Worm (Caenorhabditis elegans) whole organism, early embryonic: Measurements from ENCODE around the gene cav-2.

Experiments
- B0310.2 ChIP-seq: sonication (generic microtip); optimal IDR thresholded peaks from 2 replicates; lab custom pipeline; 2016; ENCODE audit warnings: mild to moderate bottlenecking, missing genetic modification characterization, missing compliant biosample characterization
- F13C5.2 ChIP-seq: sonication (generic microtip); optimal IDR thresholded peaks from 2 replicates; lab custom pipeline; 2017; ENCODE audit warnings: mild to moderate bottlenecking, missing genetic modification characterization, inconsistent platforms, missing compliant biosample characterization
- aly-1 ChIP-seq: sonication (generic microtip); optimal IDR thresholded peaks from 2 replicates; lab custom pipeline; 2016; ENCODE audit warnings: missing genetic modification characterization, missing compliant biosample characterization
- ama-1 ChIP-seq: fragments of 150-350 bp; optimal IDR thresholded peaks from 2 replicates; lab custom pipeline; 2014
- ceh-13 ChIP-seq: fragments of 200-800 bp; sonication (Bioruptor generic); optimal IDR thresholded peaks from 2 replicates; lab custom pipeline; 2018; ENCODE audit warnings: mild to moderate bottlenecking, missing genetic modification characterization, missing compliant biosample characterization
- ceh-36 ChIP-seq: sonication (generic microtip); optimal IDR thresholded peaks from 2 replicates; lab custom pipeline; 2016; ENCODE audit warnings: missing genetic modification characterization, inconsistent platforms, missing compliant biosample characterization
- ets-7 ChIP-seq: sonication (generic microtip); optimal IDR thresholded peaks from 2 replicates; lab custom pipeline; 2016; ENCODE audit warnings: missing genotype, missing genetic modification characterization, missing compliant biosample characterization
- flt-1 ChIP-seq: fragments of 200-800 bp; sonication (Bioruptor generic); IDR thresholded peaks from 2 replicates; pipeline ENCODE4 v1.3.6; 2022; ENCODE audit warnings: missing genetic modification characterization, missing compliant biosample characterization
- hmbx-1 ChIP-seq: sonication (generic microtip); optimal IDR thresholded peaks from 2 replicates; lab custom pipeline; 2016; ENCODE audit warnings: mild to moderate bottlenecking, missing genetic modification characterization, missing compliant biosample characterization
- hmg-4 ChIP-seq: fragments of 200-800 bp; sonication (Bioruptor generic); optimal IDR thresholded peaks from 2 replicates; lab custom pipeline; 2018; ENCODE audit warnings: mild to moderate bottlenecking, missing genetic modification characterization, missing compliant biosample characterization
- hnd-1 ChIP-seq: sonication (generic microtip); optimal IDR thresholded peaks from 2 replicates; lab custom pipeline; 2016; ENCODE audit warnings: missing genetic modification characterization, missing compliant biosample characterization
- pes-1 ChIP-seq: fragments of 200-800 bp; sonication (Bioruptor generic); IDR thresholded peaks from 2 replicates; pipeline ENCODE4 v1.3.6; 2022; ENCODE audit warnings: missing genetic modification reagents, missing genetic modification characterization, missing compliant biosample characterization
- scrt-1 ChIP-seq: fragments of 200-800 bp; sonication (Bioruptor generic); IDR thresholded peaks from 2 replicates; pipeline ENCODE4 v1.3.6; 2022; ENCODE audit warnings: missing genetic modification characterization, missing compliant biosample characterization
- sea-1 ChIP-seq: fragments of 200-800 bp; sonication (Bioruptor generic); conservative IDR thresholded peaks from 2 replicates; pipeline ENCODE4 v1.3.6; 2022; ENCODE audit warnings: missing genetic modification characterization, missing compliant biosample characterization
- tbx-11 ChIP-seq: fragments of 200-800 bp; sonication (Bioruptor generic); IDR thresholded peaks from 2 replicates; pipeline ENCODE4 v1.3.6; 2022; ENCODE audit warnings: missing genetic modification characterization, missing compliant biosample characterization
- tbx-37 ChIP-seq: fragments of 200-800 bp; sonication (Bioruptor generic); conservative IDR thresholded peaks from 2 replicates; pipeline ENCODE4 v1.3.6; 2022; ENCODE audit warnings: missing genetic modification reagents, missing genetic modification characterization, missing compliant biosample characterization
- tra-4 ChIP-seq: sonication (generic microtip); optimal IDR thresholded peaks from 2 replicates; lab custom pipeline; 2017; ENCODE audit warnings: missing genetic modification characterization, missing compliant biosample characterization

Gene cav-2

DNA sequence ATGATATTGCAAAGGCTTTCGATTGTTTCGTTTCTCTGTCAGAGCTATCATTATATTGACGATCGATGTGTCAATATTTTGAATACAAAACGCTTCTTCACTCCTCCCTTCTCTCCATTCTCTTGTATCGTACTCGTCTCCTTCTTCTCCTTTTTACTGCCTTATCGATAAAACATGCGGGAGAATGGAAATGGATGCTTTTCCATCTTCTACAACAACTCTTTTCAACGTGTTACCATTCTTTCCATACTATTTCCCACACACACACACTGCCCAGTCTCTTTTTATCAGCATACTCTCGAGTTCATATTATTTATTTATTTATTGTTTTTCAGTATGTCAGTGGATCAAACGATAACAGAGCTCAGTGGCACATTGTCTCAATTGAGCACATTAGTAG, 21.7 kb downstream of the cav-2 start, which contains the start of gene C50B8.6:
Gene C50B8.6, plus strand, starts transcription at position 336 of the 400 bp plus-strand sequence.
- TF ChIP-seq F13C5.2 (tag; lab: Kevin White, UChicago), result no peak
- no peak for TF ChIP-seq hmg-4 (GFP tag; lab: Kevin White, UChicago)
- TF ChIP-seq ceh-36 (tag; lab: Kevin White, UChicago), result no peak
- no peak for TF ChIP-seq scrt-1
- TF ChIP-seq ama-1 (lab: Kevin White, UChicago), result no peak
- no peak for TF ChIP-seq B0310.2 (tag; lab: Kevin White, UChicago)
- TF ChIP-seq aly-1 (tag; lab: Kevin White, UChicago), result no peak
- no peak for TF ChIP-seq pes-1 (GFP tag; lab: Robert Waterston, UW)
- no peak for TF ChIP-seq flt-1 (GFP tag; lab: Robert Waterston, UW)

DNA sequence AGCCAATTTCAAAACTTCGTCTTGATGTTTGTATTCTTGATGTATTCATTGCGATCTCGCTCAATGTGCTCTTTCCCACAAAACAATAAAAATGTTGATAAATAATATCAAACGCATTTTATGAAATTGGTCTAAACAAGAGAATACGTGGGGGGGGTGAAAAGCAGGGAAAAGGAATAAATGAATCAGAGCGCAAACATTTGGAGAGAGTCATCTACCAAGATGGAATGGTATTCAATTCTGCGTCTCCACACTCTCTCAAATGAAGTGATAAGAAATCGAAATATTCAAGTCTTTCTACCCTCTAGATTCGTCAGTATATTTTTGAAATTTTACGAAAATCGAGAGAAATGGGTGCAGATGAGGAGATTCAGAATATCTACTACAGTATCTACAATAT, 23.8 kb downstream of the cav-2 start, which contains the start of gene C50B8.5:
Gene C50B8.5, plus strand, starts transcription at position 273 of the 400 bp plus-strand sequence.
- no peak for TF ChIP-seq ceh-13
- TF ChIP-seq tbx-11 (GFP tag; lab: Robert Waterston, UW), result no peak
- no peak for TF ChIP-seq B0310.2 (tag; lab: Kevin White, UChicago)
- TF ChIP-seq ceh-36 (tag; lab: Kevin White, UChicago), result no peak
- no peak for TF ChIP-seq hnd-1
- no peak for TF ChIP-seq ets-7
- TF ChIP-seq tra-4 (tag; lab: Kevin White, UChicago), result no peak

DNA sequence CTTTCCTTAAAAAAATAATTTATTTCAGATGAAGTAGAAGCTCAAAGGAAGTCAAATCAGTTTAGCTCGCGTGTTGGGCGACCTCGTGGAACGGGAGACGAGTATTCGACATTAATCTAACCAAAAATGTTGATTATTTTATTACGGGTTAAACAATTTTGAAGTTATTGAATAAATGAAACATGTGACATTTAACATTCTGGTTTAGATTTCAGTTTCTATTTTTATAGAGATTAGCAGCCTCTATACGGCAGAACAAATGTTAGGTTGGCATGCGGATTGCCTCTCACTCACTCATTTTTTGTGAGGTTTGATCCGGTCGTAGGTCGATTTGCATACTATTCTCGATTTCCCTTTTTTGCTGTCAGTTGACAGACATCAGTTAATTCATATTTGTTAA, 27.6 kb downstream of the cav-2 start, which contains the start of gene F53F4.1:
Gene F53F4.1, plus strand, starts transcription at position 301 of the 400 bp plus-strand sequence.
- TF ChIP-seq hnd-1, result no peak
- TF ChIP-seq hmbx-1, result no peak
- no peak for TF ChIP-seq sea-1 (GFP tag; lab: Robert Waterston, UW)
- no peak for TF ChIP-seq ets-7
- TF ChIP-seq pes-1 (GFP tag; lab: Robert Waterston, UW), result no peak
- no peak for TF ChIP-seq ceh-36 (tag; lab: Kevin White, UChicago)
- no peak for TF ChIP-seq B0310.2 (tag; lab: Kevin White, UChicago)
- TF ChIP-seq tbx-11 (GFP tag; lab: Robert Waterston, UW), result no peak
- no peak for TF ChIP-seq aly-1 (tag; lab: Kevin White, UChicago)
- TF ChIP-seq ceh-13, result no peak
- no peak for TF ChIP-seq hmg-4 (GFP tag; lab: Kevin White, UChicago)
- no peak for TF ChIP-seq scrt-1
- TF ChIP-seq F13C5.2 (tag; lab: Kevin White, UChicago), result no peak
- no peak for TF ChIP-seq flt-1 (GFP tag; lab: Robert Waterston, UW)
- no peak for TF ChIP-seq ama-1 (lab: Kevin White, UChicago)

DNA sequence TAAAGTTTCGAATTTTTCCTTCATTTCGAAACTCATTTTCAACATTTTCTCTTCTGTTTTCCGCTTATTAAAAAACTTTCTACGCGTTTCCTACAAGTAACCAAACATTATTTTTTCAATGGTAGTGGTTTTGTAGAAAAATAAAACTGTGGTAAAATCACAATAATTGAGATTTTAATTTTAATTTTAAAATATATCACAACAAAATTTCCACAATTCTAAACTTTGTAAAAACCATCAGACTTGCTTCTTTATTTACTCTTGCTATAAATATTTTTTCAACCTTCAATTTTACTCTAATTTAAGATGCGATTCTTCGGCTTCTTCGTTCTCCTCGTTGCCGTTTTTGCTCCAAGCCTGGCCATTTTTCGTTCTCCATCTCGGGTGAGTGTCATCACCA, 31.0 kb downstream of the cav-2 start, which contains the start of gene F53F4.17:
Gene F53F4.17, plus strand, starts transcription at position 301 of the 400 bp plus-strand sequence.
- no peak for TF ChIP-seq ama-1 (lab: Kevin White, UChicago)

DNA sequence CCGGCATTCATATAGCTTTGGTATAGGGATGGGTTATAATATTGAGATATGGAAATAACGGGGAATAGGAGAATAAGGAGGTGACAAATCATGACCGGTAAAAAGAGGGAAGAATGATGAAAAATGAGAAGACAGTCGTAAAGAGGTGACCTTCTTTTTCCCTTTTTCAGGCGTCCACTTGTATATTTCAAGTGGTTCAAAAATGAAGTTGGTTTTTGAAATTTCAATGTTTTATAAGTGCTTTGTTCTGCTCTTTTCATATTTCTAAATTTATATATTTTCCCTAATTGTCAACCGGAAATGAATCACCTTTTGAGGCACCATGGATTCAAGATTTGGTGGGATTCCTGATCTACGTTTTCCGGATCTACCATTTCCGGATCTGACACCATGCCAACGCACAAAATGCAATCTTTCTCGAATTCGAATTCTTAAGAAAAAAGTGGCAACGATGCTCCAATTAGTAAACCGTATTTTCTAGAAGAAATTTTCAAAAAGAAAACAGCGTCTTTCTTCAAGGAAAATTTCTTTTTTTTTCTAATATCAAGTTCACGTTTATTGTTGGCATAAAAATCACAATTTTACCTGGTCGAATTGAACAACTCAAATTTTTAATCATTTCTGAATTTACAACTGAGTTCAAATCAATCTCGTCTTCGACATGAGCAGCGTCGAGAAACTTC, 32.7 kb downstream of the cav-2 start, which contains the start of the genes F53F4.2 and F53F4.18:
Gene F53F4.2, minus strand, starts transcription at position 101 of the 683 bp plus-strand sequence.
Gene F53F4.18, plus strand, starts transcription at position 633 of the 683 bp plus-strand sequence.
- TF ChIP-seq B0310.2 (tag; lab: Kevin White, UChicago), result no peak

DNA sequence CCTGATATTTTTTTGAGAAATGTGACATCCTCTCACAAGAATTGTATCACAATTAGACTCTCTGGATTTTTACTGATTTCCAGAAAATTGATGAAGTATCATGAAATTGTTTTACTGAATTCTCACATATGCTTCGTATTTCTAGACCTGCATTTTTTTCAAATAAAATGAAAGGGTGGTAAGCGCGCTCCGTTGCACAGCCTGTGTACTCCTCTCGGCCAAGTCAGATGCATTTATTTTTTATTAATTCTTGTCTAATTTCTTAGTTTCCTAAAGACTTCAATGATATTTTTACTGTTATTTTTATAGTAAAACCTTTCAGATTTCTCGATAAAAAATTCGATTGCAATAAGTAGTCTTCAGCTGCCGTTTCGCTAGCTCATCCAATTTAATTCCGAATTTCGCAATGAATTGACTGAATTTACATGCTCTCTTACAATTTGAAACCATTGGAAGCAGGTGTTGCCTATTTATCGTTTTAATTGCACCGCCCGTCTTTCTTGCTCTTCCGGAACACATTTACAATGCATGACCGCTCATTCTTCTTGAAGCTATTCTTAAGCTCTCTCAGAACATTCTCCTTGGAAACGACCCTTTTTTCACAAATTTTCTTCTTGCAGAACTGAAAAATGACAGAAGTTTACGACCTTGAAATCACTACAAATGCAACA, 34.7 kb downstream of the cav-2 start, which contains the start of gene tbcb-1:
Gene tbcb-1, plus strand, starts transcription at position 621 of the 671 bp plus-strand sequence.
- TF ChIP-seq tbx-11 (GFP tag; lab: Robert Waterston, UW) (no peak), scrt-1 (no peak), ceh-36 (tag; lab: Kevin White, UChicago) (no peak), F13C5.2 (tag; lab: Kevin White, UChicago) (no peak), ceh-13 (no peak), aly-1 (tag; lab: Kevin White, UChicago) (no peak), flt-1 (GFP tag; lab: Robert Waterston, UW) (no peak), B0310.2 (tag; lab: Kevin White, UChicago) (no peak), ama-1 (lab: Kevin White, UChicago) (no peak), tbx-37 (GFP tag; lab: Robert Waterston, UW) (no peak), ets-7 (no peak), hmbx-1 (no peak), tra-4 (tag; lab: Kevin White, UChicago) (no peak), hmg-4 (GFP tag; lab: Kevin White, UChicago) (no peak), hnd-1 (no peak), sea-1 (GFP tag; lab: Robert Waterston, UW) (no peak)

DNA sequence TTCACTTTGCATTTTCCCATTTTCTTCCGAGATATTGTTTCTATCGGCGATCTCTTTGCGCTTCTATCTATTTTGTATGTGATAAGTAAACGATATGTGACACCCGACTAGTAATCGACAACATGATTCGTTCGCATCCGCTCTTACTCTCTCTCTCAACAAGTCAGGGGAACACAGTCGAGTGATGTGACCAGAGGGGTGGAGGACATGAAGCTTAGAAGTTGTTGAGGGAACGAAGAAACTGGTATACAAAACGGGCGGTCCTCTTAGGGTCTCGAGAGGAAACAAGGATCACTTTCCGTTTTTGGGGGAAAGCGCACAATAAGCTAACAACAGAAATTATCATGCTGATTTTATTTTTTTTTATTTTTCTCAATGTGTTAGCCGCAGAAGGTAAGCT, 36.2 kb downstream of the cav-2 start, which contains the start of gene F53F4.4:
Gene F53F4.4, plus strand, starts transcription at position 301 of the 400 bp plus-strand sequence.
- no peak for TF ChIP-seq hnd-1
- no peak for TF ChIP-seq hmbx-1
- no peak for TF ChIP-seq ama-1 (lab: Kevin White, UChicago)
- TF ChIP-seq ceh-13, result no peak
- TF ChIP-seq scrt-1, result no peak
- TF ChIP-seq tbx-11 (GFP tag; lab: Robert Waterston, UW), result no peak
- TF ChIP-seq aly-1 (tag; lab: Kevin White, UChicago), result no peak
- no peak for TF ChIP-seq F13C5.2 (tag; lab: Kevin White, UChicago)

DNA sequence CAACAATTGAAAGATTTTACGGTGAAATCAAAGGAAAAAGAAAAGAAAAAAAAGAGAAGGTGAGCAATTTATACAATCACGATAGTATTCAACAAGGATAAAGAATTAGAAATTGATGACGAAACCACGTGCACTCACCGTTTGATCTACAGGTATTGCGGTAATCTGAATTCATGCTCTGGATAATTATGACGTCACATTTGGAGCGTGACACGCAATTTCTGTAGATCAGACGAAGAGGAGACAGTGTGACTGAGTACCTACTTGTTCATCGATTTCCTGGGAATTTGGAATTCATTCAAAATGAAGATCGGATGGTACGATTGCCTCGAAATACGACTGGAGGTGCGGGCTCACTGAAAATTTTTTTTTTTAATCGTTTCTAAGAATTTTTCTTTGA, 41.5 kb downstream of the cav-2 start:
- TF ChIP-seq sea-1 (GFP tag; lab: Robert Waterston, UW) (no peak), F13C5.2 (tag; lab: Kevin White, UChicago) (no peak), ama-1 (lab: Kevin White, UChicago) (no peak), scrt-1 (no peak), flt-1 (GFP tag; lab: Robert Waterston, UW) (no peak), hnd-1 (no peak), hmg-4 (GFP tag; lab: Kevin White, UChicago) (no peak), hmbx-1 (no peak), B0310.2 (tag; lab: Kevin White, UChicago) (no peak), tra-4 (tag; lab: Kevin White, UChicago) (no peak), ceh-13 (no peak), ceh-36 (tag; lab: Kevin White, UChicago) (no peak), tbx-37 (GFP tag; lab: Robert Waterston, UW) (no peak), ets-7 (no peak), pes-1 (GFP tag; lab: Robert Waterston, UW) (no peak), aly-1 (tag; lab: Kevin White, UChicago) (no peak), tbx-11 (GFP tag; lab: Robert Waterston, UW) (no peak)
